Worm (Caenorhabditis elegans) whole organism, L1 larva: ENCODE results near the gene B0393.9.
"Not testable (repeated sequence)": the region's sequence is repeated elsewhere in the genome, so short reads cannot be mapped to it uniquely, and the experiment has no call there.

Experiments used
- C04F5.9 ChIP-seq: sonication (generic microtip); optimal IDR thresholded peaks from 2 replicates; lab custom pipeline; 2016; ENCODE audit warnings: missing genetic modification characterization, missing compliant biosample characterization
- C16A3.4 ChIP-seq: fragments of 150-350 bp; optimal IDR thresholded peaks from 2 replicates; lab custom pipeline; 2014; ENCODE audit warnings: missing biosample characterization, missing genetic modification characterization
- aha-1 ChIP-seq: fragments of 150-350 bp; optimal IDR thresholded peaks from 2 replicates; lab custom pipeline; 2014; ENCODE audit warnings: missing biosample characterization, missing genetic modification characterization
- blmp-1 ChIP-seq: fragments of 150-350 bp; optimal IDR thresholded peaks from 2 replicates; lab custom pipeline; 2014; ENCODE audit warnings: missing biosample characterization, missing genetic modification characterization
- ceh-8 ChIP-seq: fragments of 200-800 bp; sonication (Bioruptor generic); optimal IDR thresholded peaks from 2 replicates; lab custom pipeline; 2018; ENCODE audit warnings: mild to moderate bottlenecking, missing genetic modification characterization, moderate library complexity, missing compliant biosample characterization
- ceh-82 ChIP-seq, 3 experiments: fragments of 150-350 bp in 1 of 3; sonication (generic microtip) in 2 of 3; optimal IDR thresholded peaks; 2 replicates each; lab custom pipeline; 2014 to 2017; ENCODE audit warnings: missing biosample characterization in 3 of 3, missing genetic modification characterization in 3 of 3
- ces-1 ChIP-seq: fragments of 150-350 bp; optimal IDR thresholded peaks from 2 replicates; lab custom pipeline; 2014; ENCODE audit warnings: missing biosample characterization, missing genetic modification reagents, missing genetic modification characterization
- dsc-1 ChIP-seq: sonication (generic microtip); optimal IDR thresholded peaks from 2 replicates; lab custom pipeline; 2016; ENCODE audit warnings: mild to moderate bottlenecking, missing genetic modification characterization, missing compliant biosample characterization
- efl-1 ChIP-seq, 4 experiments: fragments of 150-350 bp; optimal IDR thresholded peaks in 3 of 4; peaks in 1 of 4; 1 replicate in 1 of 4; 2 replicates in 3 of 4; lab custom pipeline; 2014; ENCODE audit warnings: missing biosample characterization in 2 of 4, missing genetic modification characterization in 2 of 4, missing genetic modification reagents in 2 of 4
- efl-3 ChIP-seq: fragments of 200-800 bp; sonication (Bioruptor generic); optimal IDR thresholded peaks from 2 replicates; lab custom pipeline; 2018; ENCODE audit warnings: mild to moderate bottlenecking, missing genetic modification characterization, missing compliant biosample characterization
- egl-13 ChIP-seq: sonication (generic microtip); optimal IDR thresholded peaks from 2 replicates; lab custom pipeline; 2016; ENCODE audit warnings: missing genotype, missing genetic modification reagents, missing genetic modification characterization, missing compliant biosample characterization
- elt-2 ChIP-seq: sonication (generic microtip); optimal IDR thresholded peaks from 2 replicates; lab custom pipeline; 2016; ENCODE audit warnings: missing genetic modification characterization, mild to moderate bottlenecking, inconsistent platforms, missing compliant biosample characterization, missing genetic modification reagents
- elt-3 ChIP-seq, 6 experiments: fragments of 150-350 bp in 1 of 6; sonication (generic microtip); optimal IDR thresholded peaks; 2 replicates each; lab custom pipeline; 2017 to 2018; ENCODE audit warnings: missing biosample characterization in 6 of 6, missing genetic modification characterization in 6 of 6, inconsistent platforms in 1 of 6
- fkh-8 ChIP-seq: sonication (generic microtip); optimal IDR thresholded peaks from 2 replicates; lab custom pipeline; 2016; ENCODE audit warnings: mild to moderate bottlenecking, missing genetic modification characterization, missing compliant biosample characterization
- fos-1 ChIP-seq: fragments of 150-350 bp; optimal IDR thresholded peaks from 2 replicates; lab custom pipeline; 2014; ENCODE audit warnings: missing biosample characterization, missing genetic modification characterization
- grh-1 ChIP-seq: fragments of 200-800 bp; sonication (Bioruptor generic); IDR thresholded peaks from 2 replicates; pipeline ENCODE4 v1.3.6; 2022; ENCODE audit warnings: missing genetic modification reagents, missing genetic modification characterization, missing compliant biosample characterization
- isw-1 ChIP-seq: fragments of 200-800 bp; sonication (Bioruptor generic); IDR thresholded peaks from 2 replicates; pipeline ENCODE4 v1.3.6; 2022; ENCODE audit warnings: missing genetic modification characterization, missing compliant biosample characterization
- lin-14 ChIP-seq: fragments of 200-800 bp; sonication (Bioruptor generic); optimal IDR thresholded peaks from 2 replicates; lab custom pipeline; 2018; ENCODE audit warnings: mild to moderate bottlenecking, missing genetic modification characterization, moderate library complexity, missing compliant biosample characterization
- lin-35 ChIP-seq, 2 experiments: fragments of 150-350 bp; optimal IDR thresholded peaks; 2 replicates each; lab custom pipeline; 2014; ENCODE audit warnings: missing biosample characterization in 2 of 2, missing genetic modification characterization in 2 of 2, missing genetic modification reagents in 2 of 2
- lin-39 ChIP-seq: fragments of 150-350 bp; optimal IDR thresholded peaks from 2 replicates; lab custom pipeline; 2014; ENCODE audit warnings: missing biosample characterization, missing genetic modification reagents, missing genetic modification characterization
- lir-3 ChIP-seq: sonication (generic microtip); optimal IDR thresholded peaks from 2 replicates; lab custom pipeline; 2016; ENCODE audit warnings: mild to moderate bottlenecking, missing genetic modification characterization, moderate library complexity, missing compliant biosample characterization; ENCODE audit not compliant: poor library complexity
- lsy-2 ChIP-seq, 2 experiments: fragments of 150-350 bp; optimal IDR thresholded peaks; 2 replicates each; lab custom pipeline; 2014; ENCODE audit warnings: missing biosample characterization in 2 of 2, missing genetic modification characterization in 2 of 2
- mab-9 ChIP-seq: fragments of 200-800 bp; sonication (Bioruptor generic); IDR thresholded peaks from 2 replicates; pipeline ENCODE4 v1.3.6; 2022; ENCODE audit warnings: missing genetic modification reagents, missing genetic modification characterization, missing compliant biosample characterization
- mef-2 ChIP-seq: fragments of 150-350 bp; optimal IDR thresholded peaks from 2 replicates; lab custom pipeline; 2014; ENCODE audit warnings: missing biosample characterization, missing genetic modification characterization
- nhr-19 ChIP-seq: fragments of 200-800 bp; sonication (Bioruptor generic); conservative IDR thresholded peaks from 2 replicates; pipeline ENCODE4 v1.3.6; 2022; ENCODE audit warnings: missing genetic modification characterization, missing compliant biosample characterization
- nhr-71 ChIP-seq: sonication (generic microtip); optimal IDR thresholded peaks from 2 replicates; lab custom pipeline; 2016; ENCODE audit warnings: mild to moderate bottlenecking, missing genetic modification characterization, moderate library complexity, missing compliant biosample characterization
- nhr-77 ChIP-seq: fragments of 150-350 bp; optimal IDR thresholded peaks from 2 replicates; lab custom pipeline; 2014; ENCODE audit warnings: missing biosample characterization, missing genetic modification characterization
- nhr-84 ChIP-seq: sonication (generic microtip); optimal IDR thresholded peaks from 2 replicates; lab custom pipeline; 2017; ENCODE audit warnings: missing biosample characterization, missing genetic modification characterization
- nhr-85 ChIP-seq: sonication (generic microtip); peaks from one replicate; lab custom pipeline; 2016; ENCODE audit warnings: missing genetic modification characterization, inconsistent platforms, missing compliant biosample characterization
- rnt-1 ChIP-seq: sonication (generic microtip); optimal IDR thresholded peaks from 2 replicates; lab custom pipeline; 2016; ENCODE audit warnings: mild to moderate bottlenecking, missing genetic modification characterization, moderate library complexity, missing compliant biosample characterization
- skn-1 ChIP-seq: fragments of 150-350 bp; optimal IDR thresholded peaks from 2 replicates; lab custom pipeline; 2014; ENCODE audit warnings: missing biosample characterization, missing genetic modification characterization
- snu-23 ChIP-seq: sonication (generic microtip); optimal IDR thresholded peaks from 2 replicates; lab custom pipeline; 2016; ENCODE audit warnings: missing genetic modification characterization, missing compliant biosample characterization
- sox-4 ChIP-seq: sonication (generic microtip); optimal IDR thresholded peaks from 2 replicates; lab custom pipeline; 2016; ENCODE audit warnings: missing genetic modification characterization, missing compliant biosample characterization
- unc-30 ChIP-seq: sonication (generic microtip); optimal IDR thresholded peaks from 2 replicates; lab custom pipeline; 2017; ENCODE audit warnings: missing biosample characterization, missing genetic modification characterization
- vab-15 ChIP-seq: sonication (generic microtip); optimal IDR thresholded peaks from 2 replicates; lab custom pipeline; 2017; ENCODE audit warnings: missing genotype, mild to moderate bottlenecking, missing genetic modification characterization, missing compliant biosample characterization
- zip-4 ChIP-seq: fragments of 200-800 bp; sonication (Bioruptor generic); optimal IDR thresholded peaks from 2 replicates; lab custom pipeline; 2018; ENCODE audit warnings: mild to moderate bottlenecking, missing genetic modification characterization, moderate library complexity, missing compliant biosample characterization

Gene B0393.9

ce11 chrIII:4754001-4754561 lies 25.9 kb downstream of the B0393.9 start, which contains the start of the genes rps-0 and rbg-3 (continued):
- peak; percentile 74 for TF ChIP-seq zip-4
- peak; percentile 77 for TF ChIP-seq lin-39 (tag; lab: Kevin White, UChicago)
- TF ChIP-seq unc-30 (tag; lab: Kevin White, UChicago) = no peak
- TF ChIP-seq fkh-8 (tag; lab: Kevin White, UChicago) = peak; percentile 94

- TF ChIP-seq lsy-2 (tag; optimal IDR thresholded peaks at IDR 0.05; lab: Kevin White, UChicago) (peak in 1 of 2 experiments; percentile 23), grh-1 (0 out of 2 replicates have a peak, but pooled peaks have one; percentile 29), nhr-19 (GFP tag; lab: Robert Waterston, UW) (peak; percentile 64), C04F5.9 (tag; lab: Kevin White, UChicago) (peak; percentile 95), mab-9 (GFP tag; lab: Robert Waterston, UW) (0 out of 2 replicates have a peak, but pooled peaks have one; percentile 34), isw-1 (peak; percentile 59)
Measured at ce11 chrIII:4752569-4752968, 27.4 kb downstream of the B0393.9 start.

- no peak for TF ChIP-seq nhr-77 (tag; lab: Kevin White, UChicago)
- TF ChIP-seq efl-1 (optimal IDR thresholded peaks at IDR 0.05; lab: Kevin White, UChicago) = no peak
- peak in 1 of 2 experiments; percentile 10 for TF ChIP-seq efl-1 (GFP tag; optimal IDR thresholded peaks at IDR 0.05 in 1 of 2; lab: Kevin White, UChicago)
Measured at ce11 chrIII:4748666-4749065, 31.3 kb downstream of the B0393.9 start.

ce11 chrIII:4748109-4748508 lies 31.8 kb downstream of the B0393.9 start, which contains the start of gene col-89:
Gene col-89 (plus strand): TSS chrIII:4748127.
- no peak for TF ChIP-seq nhr-84 (tag; lab: Kevin White, UChicago)
- no peak for TF ChIP-seq lin-35 (GFP tag; optimal IDR thresholded peaks at IDR 0.05; lab: Kevin White, UChicago)
- no peak for TF ChIP-seq ceh-82 (tag; optimal IDR thresholded peaks at IDR 0.05; lab: Kevin White, UChicago)
- TF ChIP-seq elt-3 (tag; optimal IDR thresholded peaks at IDR 0.05; lab: Kevin White, UChicago) = no peak
- no peak for TF ChIP-seq mef-2
- no peak for TF ChIP-seq efl-1 (optimal IDR thresholded peaks at IDR 0.05; lab: Kevin White, UChicago)
- TF ChIP-seq efl-1 (GFP tag; optimal IDR thresholded peaks at IDR 0.05 in 1 of 2; lab: Kevin White, UChicago) = peak in 1 of 2 experiments; percentile 66
- no peak for TF ChIP-seq mab-9 (GFP tag; lab: Robert Waterston, UW)

ce11 chrIII:4745934-4746333 lies 34.0 kb downstream of the B0393.9 start, which contains the start of gene F17C8.6:
Gene F17C8.6 (minus strand): TSS chrIII:4746034.
- TF ChIP-seq sox-4 (tag; lab: Kevin White, UChicago) (no peak), efl-3 (GFP tag; lab: Kevin White, UChicago) (no peak), isw-1 (no peak), fos-1 (tag; lab: Kevin White, UChicago) (no peak)

- TF ChIP-seq ces-1 (GFP tag; lab: Kevin White, UChicago); C04F5.9 (tag; lab: Kevin White, UChicago); elt-2: not testable (repeated sequence)
- TF ChIP-seq, all 84 proteins: peak for 0; not testable (repeated sequence) for 84
Measured at ce11 chrIII:4742620-4743019, 37.3 kb downstream of the B0393.9 start, which contains the start of gene twk-6. Gene twk-6 (plus strand): TSS chrIII:4742920.

ce11 chrIII:4740820-4741219 lies 39.1 kb downstream of the B0393.9 start:
- TF ChIP-seq efl-1 (optimal IDR thresholded peaks at IDR 0.05; lab: Kevin White, UChicago) (no peak), efl-1 (GFP tag; optimal IDR thresholded peaks at IDR 0.05 in 1 of 2; lab: Kevin White, UChicago) (peak in 1 of 2 experiments; percentile 87), dsc-1 (tag; lab: Kevin White, UChicago) (no peak), lir-3 (tag; lab: Kevin White, UChicago) (no peak), lsy-2 (tag; optimal IDR thresholded peaks at IDR 0.05; lab: Kevin White, UChicago) (peak in 1 of 2 experiments; percentile 31), nhr-84 (tag; lab: Kevin White, UChicago) (no peak), aha-1 (tag; lab: Kevin White, UChicago) (no peak), isw-1 (no peak), rnt-1 (tag; lab: Kevin White, UChicago) (peak; percentile 23), nhr-71 (tag; lab: Kevin White, UChicago) (peak; percentile 3), skn-1 (no peak), lin-14 (GFP tag; lab: Kevin White, UChicago) (peak; percentile 69), ceh-8 (GFP tag; lab: Kevin White, UChicago) (no peak), ceh-82 (tag; optimal IDR thresholded peaks at IDR 0.05; lab: Kevin White, UChicago) (no peak), nhr-19 (GFP tag; lab: Robert Waterston, UW) (no peak), lin-35 (GFP tag; optimal IDR thresholded peaks at IDR 0.05; lab: Kevin White, UChicago) (peak in 1 of 2 experiments; percentile 28), nhr-85 (tag; lab: Kevin White, UChicago) (no peak), blmp-1 (tag; lab: Kevin White, UChicago) (peak; percentile 67), C16A3.4 (peak; percentile 1), vab-15 (tag; lab: Kevin White, UChicago) (no peak), snu-23 (peak; percentile 42), egl-13 (tag; lab: Kevin White, UChicago) (no peak), sox-4 (tag; lab: Kevin White, UChicago) (no peak)
